Fruit fly (Drosophila melanogaster): ENCODE data around the gene CG13040.

CG13040 gene

dm6 chr3L:16305820-16306650, 20.5 kb downstream of the CG13040 start, which contains the start of the genes CG13043 and CG13063 (continued):
- TF ChIP-seq CG12659 (GFP tag; optimal IDR thresholded peaks at IDR 0.05): no peak
- no peak for TF ChIP-seq CG2116 (GFP tag; optimal IDR thresholded peaks at IDR 0.05)
- no peak for TF ChIP-seq ab (GFP tag; optimal IDR thresholded peaks at IDR 0.05)
- no peak for TF ChIP-seq peb (GFP tag; IDR thresholded peaks at IDR 0.05)
- no peak for TF ChIP-seq ssp (GFP tag; IDR thresholded peaks at IDR 0.05)
- no peak for TF ChIP-seq CTCF (GFP tag; optimal IDR thresholded peaks at IDR 0.05)
- no peak for TF ChIP-seq vfl (GFP tag; optimal IDR thresholded peaks at IDR 0.05)
- TF ChIP-seq ken (GFP tag; IDR thresholded peaks at IDR 0.05): no peak
- TF ChIP-seq gfzf (GFP tag; optimal IDR thresholded peaks at IDR 0.05): no peak
- no peak for TF ChIP-seq CrebB (tag; optimal IDR thresholded peaks at IDR 0.05)
- TF ChIP-seq ac (GFP tag; optimal IDR thresholded peaks at IDR 0.05): no peak
- no peak for TF ChIP-seq MBD-R2 (GFP tag; IDR thresholded peaks at IDR 0.05)
- peak; percentile 10 for TF ChIP-seq nmo (GFP tag; optimal IDR thresholded peaks at IDR 0.05)
- TF ChIP-seq grau (tag; optimal IDR thresholded peaks at IDR 0.05): no peak
- TF ChIP-seq CG33213 (GFP tag; optimal IDR thresholded peaks at IDR 0.05): no peak
- TF ChIP-seq CG14667 (GFP tag; IDR thresholded peaks at IDR 0.05): no peak
- TF ChIP-seq Atf6 (GFP tag; IDR thresholded peaks at IDR 0.05): peak; percentile 15; the same call in 1 of the 2 replicates
- no peak for TF ChIP-seq CG2120 (GFP tag; optimal IDR thresholded peaks at IDR 0.05)
- TF ChIP-seq CG6254 (GFP tag; optimal IDR thresholded peaks at IDR 0.05): no peak
- no peak for TF ChIP-seq CG18011 (GFP tag; optimal IDR thresholded peaks at IDR 0.05)
- TF ChIP-seq CG6791 (GFP tag; IDR thresholded peaks at IDR 0.05; ENCODE audit: partially characterized antibody): no peak
- TF ChIP-seq CG3281 (GFP tag; optimal IDR thresholded peaks at IDR 0.05): no peak
- TF ChIP-seq knrl (GFP tag; IDR thresholded peaks at IDR 0.05; ENCODE audit: partially characterized antibody): no peak
- TF ChIP-seq CG14860 (GFP tag; IDR thresholded peaks at IDR 0.05; ENCODE audit: partially characterized antibody): no peak
- no peak for TF ChIP-seq CG17385 (GFP tag; optimal IDR thresholded peaks at IDR 0.05)
- peak; percentile 35; the same call in 1 of the 2 replicates for TF ChIP-seq Ptx1 (GFP tag; IDR thresholded peaks at IDR 0.05)
- no peak for TF ChIP-seq CG18476 (GFP tag; optimal IDR thresholded peaks at IDR 0.05)
- no peak for TF ChIP-seq emc (GFP tag; optimal IDR thresholded peaks at IDR 0.05)
- no peak for TF ChIP-seq CG1602 (GFP tag; optimal IDR thresholded peaks at IDR 0.05)
- TF ChIP-seq zen (tag; optimal IDR thresholded peaks at IDR 0.05): no peak
- TF ChIP-seq CG4854 (GFP tag; optimal IDR thresholded peaks at IDR 0.05): no peak
- TF ChIP-seq salm (tag; optimal IDR thresholded peaks at IDR 0.05): no peak
- TF ChIP-seq Sox102F (GFP tag; optimal IDR thresholded peaks at IDR 0.05): peak; percentile 35
- TF ChIP-seq Lpt (GFP tag; optimal IDR thresholded peaks at IDR 0.05): no peak
- TF ChIP-seq dysf (GFP tag; IDR thresholded peaks at IDR 0.05): 0 out of 3 replicates have a peak, but pooled peaks have one; percentile 31
- peak; percentile 7 for TF ChIP-seq oc (tag; optimal IDR thresholded peaks at IDR 0.05)
- 0 out of 3 replicates have a peak, but pooled peaks have one; percentile 32 for TF ChIP-seq ci (GFP tag; IDR thresholded peaks at IDR 0.05)

dm6 chr3L:16303982-16304381, 22.6 kb downstream of the CG13040 start, which contains the start of gene CG43249:
Gene CG43249 (plus strand): TSS chr3L:16304282.
- no peak for TF ChIP-seq hth (optimal IDR thresholded peaks at IDR 0.05)
- TF ChIP-seq unc-4 (GFP tag; IDR thresholded peaks at IDR 0.05; ENCODE audit: partially characterized antibody): no peak
- TF ChIP-seq tgo (GFP tag; IDR thresholded peaks at IDR 0.05): no peak
